Worm (Caenorhabditis elegans) whole organism, L1 larva: ENCODE results near the gene F55G11.8.

Experiments
- C16A3.4 ChIP-seq: fragments of 150-350 bp; optimal IDR thresholded peaks from 2 replicates; lab custom pipeline; 2014; ENCODE audit warnings: missing biosample characterization, missing genetic modification characterization
- Y116A8C.19 ChIP-seq: sonication (generic microtip); optimal IDR thresholded peaks from 2 replicates; lab custom pipeline; 2016; ENCODE audit warnings: missing compliant biosample characterization, missing genetic modification characterization, borderline replicate concordance
- ama-1 ChIP-seq: fragments of 150-350 bp; optimal IDR thresholded peaks from 2 replicates; lab custom pipeline; 2014
- ceh-63 ChIP-seq: fragments of 200-800 bp; sonication (Bioruptor generic); optimal IDR thresholded peaks from 2 replicates; lab custom pipeline; 2018; ENCODE audit warnings: mild to moderate bottlenecking, missing genetic modification characterization, missing compliant biosample characterization
- ceh-8 ChIP-seq: fragments of 200-800 bp; sonication (Bioruptor generic); optimal IDR thresholded peaks from 2 replicates; lab custom pipeline; 2018; ENCODE audit warnings: mild to moderate bottlenecking, missing genetic modification characterization, moderate library complexity, missing compliant biosample characterization
- ceh-82 ChIP-seq, 3 experiments: fragments of 150-350 bp in 1 of 3; sonication (generic microtip) in 2 of 3; optimal IDR thresholded peaks; 2 replicates each; lab custom pipeline; 2014 to 2017; ENCODE audit warnings: missing biosample characterization in 3 of 3, missing genetic modification characterization in 3 of 3
- ces-1 ChIP-seq: fragments of 150-350 bp; optimal IDR thresholded peaks from 2 replicates; lab custom pipeline; 2014; ENCODE audit warnings: missing biosample characterization, missing genetic modification reagents, missing genetic modification characterization
- efl-1 ChIP-seq, 4 experiments: fragments of 150-350 bp; optimal IDR thresholded peaks in 3 of 4; peaks in 1 of 4; 1 replicate in 1 of 4; 2 replicates in 3 of 4; lab custom pipeline; 2014; ENCODE audit warnings: missing biosample characterization in 2 of 4, missing genetic modification characterization in 2 of 4, missing genetic modification reagents in 2 of 4
- egl-13 ChIP-seq: sonication (generic microtip); optimal IDR thresholded peaks from 2 replicates; lab custom pipeline; 2016; ENCODE audit warnings: missing genotype, missing genetic modification reagents, missing genetic modification characterization, missing compliant biosample characterization
- elt-2 ChIP-seq: sonication (generic microtip); optimal IDR thresholded peaks from 2 replicates; lab custom pipeline; 2016; ENCODE audit warnings: missing genetic modification characterization, mild to moderate bottlenecking, inconsistent platforms, missing compliant biosample characterization, missing genetic modification reagents
- ets-5 ChIP-seq: fragments of 200-800 bp; sonication (Bioruptor generic); IDR thresholded peaks from 2 replicates; pipeline ENCODE4 v1.3.6; 2022; ENCODE audit warnings: missing genetic modification characterization, missing compliant biosample characterization
- fkh-8 ChIP-seq: sonication (generic microtip); optimal IDR thresholded peaks from 2 replicates; lab custom pipeline; 2016; ENCODE audit warnings: mild to moderate bottlenecking, missing genetic modification characterization, missing compliant biosample characterization
- fos-1 ChIP-seq: fragments of 150-350 bp; optimal IDR thresholded peaks from 2 replicates; lab custom pipeline; 2014; ENCODE audit warnings: missing biosample characterization, missing genetic modification characterization
- grh-1 ChIP-seq: fragments of 200-800 bp; sonication (Bioruptor generic); IDR thresholded peaks from 2 replicates; pipeline ENCODE4 v1.3.6; 2022; ENCODE audit warnings: missing genetic modification reagents, missing genetic modification characterization, missing compliant biosample characterization
- hlh-4 ChIP-seq: sonication (generic microtip); optimal IDR thresholded peaks from 2 replicates; lab custom pipeline; 2016; ENCODE audit warnings: mild to moderate bottlenecking, missing genetic modification characterization, missing compliant biosample characterization
- irx-1 ChIP-seq: sonication (generic microtip); optimal IDR thresholded peaks from 2 replicates; lab custom pipeline; 2016; ENCODE audit warnings: missing genetic modification characterization, missing compliant biosample characterization
- jun-1 ChIP-seq: fragments of 150-350 bp; optimal IDR thresholded peaks from 2 replicates; lab custom pipeline; 2014; ENCODE audit warnings: missing biosample characterization, missing genetic modification reagents, missing genetic modification characterization
- lin-14 ChIP-seq: fragments of 200-800 bp; sonication (Bioruptor generic); optimal IDR thresholded peaks from 2 replicates; lab custom pipeline; 2018; ENCODE audit warnings: mild to moderate bottlenecking, missing genetic modification characterization, moderate library complexity, missing compliant biosample characterization
- lin-15B ChIP-seq: fragments of 150-350 bp; sonication (generic microtip); optimal IDR thresholded peaks from 3 replicates; lab custom pipeline; 2014; ENCODE audit warnings: missing biosample characterization, missing genetic modification characterization
- lin-35 ChIP-seq, 2 experiments: fragments of 150-350 bp; optimal IDR thresholded peaks; 2 replicates each; lab custom pipeline; 2014; ENCODE audit warnings: missing biosample characterization in 2 of 2, missing genetic modification characterization in 2 of 2, missing genetic modification reagents in 2 of 2
- lir-3 ChIP-seq: sonication (generic microtip); optimal IDR thresholded peaks from 2 replicates; lab custom pipeline; 2016; ENCODE audit warnings: mild to moderate bottlenecking, missing genetic modification characterization, moderate library complexity, missing compliant biosample characterization; ENCODE audit not compliant: poor library complexity
- lsy-2 ChIP-seq, 2 experiments: fragments of 150-350 bp; optimal IDR thresholded peaks; 2 replicates each; lab custom pipeline; 2014; ENCODE audit warnings: missing biosample characterization in 2 of 2, missing genetic modification characterization in 2 of 2
- mef-2 ChIP-seq: fragments of 150-350 bp; optimal IDR thresholded peaks from 2 replicates; lab custom pipeline; 2014; ENCODE audit warnings: missing biosample characterization, missing genetic modification characterization
- nhr-12 ChIP-seq: sonication (generic microtip); optimal IDR thresholded peaks from 2 replicates; lab custom pipeline; 2017; ENCODE audit warnings: missing biosample characterization, missing genetic modification characterization
- nhr-20 ChIP-seq: sonication (generic microtip); optimal IDR thresholded peaks from 2 replicates; lab custom pipeline; 2016; ENCODE audit warnings: mild to moderate bottlenecking, missing genetic modification characterization, missing compliant biosample characterization
- nhr-71 ChIP-seq: sonication (generic microtip); optimal IDR thresholded peaks from 2 replicates; lab custom pipeline; 2016; ENCODE audit warnings: mild to moderate bottlenecking, missing genetic modification characterization, moderate library complexity, missing compliant biosample characterization
- nhr-76 ChIP-seq: sonication (generic microtip); optimal IDR thresholded peaks from 2 replicates; lab custom pipeline; 2017; ENCODE audit warnings: missing biosample characterization, missing genetic modification characterization
- nhr-85 ChIP-seq: sonication (generic microtip); peaks from one replicate; lab custom pipeline; 2016; ENCODE audit warnings: missing genetic modification characterization, inconsistent platforms, missing compliant biosample characterization
- nhr-90 ChIP-seq: sonication (generic microtip); optimal IDR thresholded peaks from 2 replicates; lab custom pipeline; 2016; ENCODE audit warnings: mild to moderate bottlenecking, missing genetic modification characterization, missing compliant biosample characterization; ENCODE audit not compliant: poor library complexity
- skn-1 ChIP-seq: fragments of 150-350 bp; optimal IDR thresholded peaks from 2 replicates; lab custom pipeline; 2014; ENCODE audit warnings: missing biosample characterization, missing genetic modification characterization
- snu-23 ChIP-seq: sonication (generic microtip); optimal IDR thresholded peaks from 2 replicates; lab custom pipeline; 2016; ENCODE audit warnings: missing genetic modification characterization, missing compliant biosample characterization
- sup-37 ChIP-seq: fragments of 200-800 bp; sonication (Bioruptor generic); optimal IDR thresholded peaks from 2 replicates; lab custom pipeline; 2018; ENCODE audit warnings: mild to moderate bottlenecking, missing genetic modification characterization, missing compliant biosample characterization
- swsn-7 ChIP-seq: sonication (generic microtip); optimal IDR thresholded peaks from 2 replicates; lab custom pipeline; 2016; ENCODE audit warnings: missing genetic modification characterization, missing compliant biosample characterization
- tbx-2 ChIP-seq: sonication (generic microtip); optimal IDR thresholded peaks from 2 replicates; lab custom pipeline; 2016; ENCODE audit warnings: missing genetic modification characterization, missing compliant biosample characterization
- tlp-1 ChIP-seq: fragments of 150-350 bp; optimal IDR thresholded peaks from 2 replicates; lab custom pipeline; 2014; ENCODE audit warnings: missing biosample characterization, missing genetic modification characterization
- unc-86 ChIP-seq: sonication (generic microtip); optimal IDR thresholded peaks from 2 replicates; lab custom pipeline; 2016; ENCODE audit warnings: missing genetic modification characterization, missing compliant biosample characterization
- vab-15 ChIP-seq: sonication (generic microtip); optimal IDR thresholded peaks from 2 replicates; lab custom pipeline; 2017; ENCODE audit warnings: missing genotype, mild to moderate bottlenecking, missing genetic modification characterization, missing compliant biosample characterization
- zip-4 ChIP-seq: fragments of 200-800 bp; sonication (Bioruptor generic); optimal IDR thresholded peaks from 2 replicates; lab custom pipeline; 2018; ENCODE audit warnings: mild to moderate bottlenecking, missing genetic modification characterization, moderate library complexity, missing compliant biosample characterization
- ztf-4 ChIP-seq: fragments of 150-350 bp; optimal IDR thresholded peaks from 2 replicates; lab custom pipeline; 2014; ENCODE audit warnings: missing biosample characterization, missing genetic modification characterization

F55G11.8 gene

ce11 chrIV:12985961-12986360, 23.4 kb downstream of the F55G11.8 start, which contains the start of gene K10D11.3:
TSS of gene K10D11.3 (minus strand) at chrIV:12986134.
- TF ChIP-seq lin-14 (GFP tag; lab: Kevin White, UChicago) = no peak
- peak; percentile 72 for TF ChIP-seq elt-2 (tag; lab: Kevin White, UChicago)
- TF ChIP-seq hlh-4 (tag; lab: Kevin White, UChicago) = no peak
- TF ChIP-seq lin-35 (GFP tag; optimal IDR thresholded peaks at IDR 0.05; lab: Kevin White, UChicago) = no peak
- TF ChIP-seq jun-1 (tag; lab: Kevin White, UChicago) = no peak
- TF ChIP-seq nhr-71 (tag; lab: Kevin White, UChicago) = no peak
- TF ChIP-seq grh-1 (GFP tag; lab: Robert Waterston, UW) = no peak
- TF ChIP-seq, all 84 proteins: peak for 1

- TF ChIP-seq C16A3.4 (no peak), elt-2 (tag; lab: Kevin White, UChicago) (peak; percentile 39)
These were observed 26.7 kb downstream of the F55G11.8 start, which contains the start of gene K10D11.6 for ce11 chrIV:12989355-12989754. TSS of gene K10D11.6 (minus strand) at chrIV:12989455.

- no peak for TF ChIP-seq fos-1 (tag; lab: Kevin White, UChicago)
- no peak for TF ChIP-seq ces-1 (GFP tag; lab: Kevin White, UChicago)
- no peak for TF ChIP-seq efl-1 (optimal IDR thresholded peaks at IDR 0.05; lab: Kevin White, UChicago)
- TF ChIP-seq efl-1 (GFP tag; optimal IDR thresholded peaks at IDR 0.05 in 1 of 2; lab: Kevin White, UChicago) = no peak
- no peak for TF ChIP-seq ceh-63 (GFP tag; lab: Kevin White, UChicago)
- TF ChIP-seq skn-1 = no peak
- no peak for TF ChIP-seq unc-86
- TF ChIP-seq nhr-76 = no peak
- TF ChIP-seq nhr-90 (tag; lab: Kevin White, UChicago) = no peak
- no peak for TF ChIP-seq ets-5
These were observed 28.0 kb downstream of the F55G11.8 start for ce11 chrIV:12990638-12991037.

- no peak for TF ChIP-seq nhr-12 (tag; lab: Kevin White, UChicago)
- peak; percentile 45 for TF ChIP-seq elt-2 (tag; lab: Kevin White, UChicago)
These were observed 29.0 kb downstream of the F55G11.8 start, which contains the start of gene K10D11.5 for ce11 chrIV:12991629-12992028. TSS of gene K10D11.5 (minus strand) at chrIV:12991843.

- TF ChIP-seq tlp-1 (no peak), lin-15B (no peak), mef-2 (no peak), ztf-4 (tag; lab: Kevin White, UChicago) (no peak), Y116A8C.19 (no peak), elt-2 (tag; lab: Kevin White, UChicago) (no peak), nhr-76 (no peak), lir-3 (tag; lab: Kevin White, UChicago) (no peak), ceh-82 (tag; optimal IDR thresholded peaks at IDR 0.05; lab: Kevin White, UChicago) (no peak), irx-1 (tag; lab: Kevin White, UChicago) (no peak), ceh-8 (GFP tag; lab: Kevin White, UChicago) (no peak), tbx-2 (no peak), egl-13 (tag; lab: Kevin White, UChicago) (no peak), lsy-2 (tag; optimal IDR thresholded peaks at IDR 0.05; lab: Kevin White, UChicago) (no peak), ets-5 (no peak), sup-37 (GFP tag; lab: Kevin White, UChicago) (no peak)
These were observed 31.8 kb downstream of the F55G11.8 start, which contains the start of gene K10D11.4 for ce11 chrIV:12994376-12994775. TSS of gene K10D11.4 (minus strand) at chrIV:12994476.

ce11 chrIV:12995886-12996285, 33.3 kb downstream of the F55G11.8 start, which contains the start of gene K10D11.7:
TSS of gene K10D11.7 (minus strand) at chrIV:12995986.
- no peak for TF ChIP-seq swsn-7 (tag; lab: Kevin White, UChicago)
- no peak for TF ChIP-seq fkh-8
- TF ChIP-seq ama-1 (lab: Kevin White, UChicago) = no peak
- TF ChIP-seq Y116A8C.19 = no peak
- TF ChIP-seq nhr-76 = no peak
- TF ChIP-seq nhr-85 (tag; lab: Kevin White, UChicago) = no peak
- TF ChIP-seq nhr-20 (tag; lab: Kevin White, UChicago) = no peak
- no peak for TF ChIP-seq zip-4 (GFP tag; lab: Kevin White, UChicago)
- no peak for TF ChIP-seq snu-23 (GFP tag; lab: Kevin White, UChicago)
- TF ChIP-seq skn-1 = no peak
- TF ChIP-seq vab-15 (tag; lab: Kevin White, UChicago) = no peak
- TF ChIP-seq jun-1 (tag; lab: Kevin White, UChicago) = no peak
- TF ChIP-seq, all 84 proteins: peak for 0
